Worm (Caenorhabditis elegans) whole organism, young adult: ENCODE data around the gene dct-11.

Experiments
- B0336.3 ChIP-seq: fragments of 200-800 bp; sonication (Bioruptor generic); IDR thresholded peaks from 2 replicates; pipeline ENCODE4 v1.3.6; 2022; ENCODE audit warnings: missing genetic modification characterization, missing compliant biosample characterization
- F37B4.10 ChIP-seq: fragments of 200-800 bp; sonication (Bioruptor generic); IDR thresholded peaks from 2 replicates; pipeline ENCODE4 v1.3.6; 2022; ENCODE audit warnings: missing genetic modification characterization, missing compliant biosample characterization
- K11D2.4 ChIP-seq: fragments of 200-800 bp; sonication (Bioruptor generic); IDR thresholded peaks from 2 replicates; pipeline ENCODE4 v1.3.6; 2022; ENCODE audit warnings: missing genetic modification reagents, missing genetic modification characterization, missing compliant biosample characterization
- T07F8.4 ChIP-seq: sonication (generic microtip); optimal IDR thresholded peaks from 2 replicates; lab custom pipeline; 2016; ENCODE audit warnings: mild to moderate bottlenecking, missing genetic modification characterization, moderate library complexity, missing compliant biosample characterization
- T26A5.8 ChIP-seq: sonication (generic microtip); optimal IDR thresholded peaks from 2 replicates; lab custom pipeline; 2016; ENCODE audit warnings: missing genetic modification characterization, missing compliant biosample characterization
- ama-1 ChIP-seq, 3 experiments: fragments of 150-350 bp in 1 of 3; sonication (generic microtip) in 2 of 3; optimal IDR thresholded peaks; 2 replicates each; lab custom pipeline; 2014 to 2018; ENCODE audit warnings: missing biosample characterization in 2 of 3, missing genetic modification characterization in 2 of 3, missing genetic modification reagents in 2 of 3
- aptf-3 ChIP-seq: fragments of 200-800 bp; sonication (Bioruptor generic); IDR thresholded peaks from 2 replicates; pipeline ENCODE4 v1.3.6; 2022; ENCODE audit warnings: missing genetic modification characterization, missing compliant biosample characterization
- atf-7 ChIP-seq: sonication (generic microtip); optimal IDR thresholded peaks from 2 replicates; lab custom pipeline; 2017; ENCODE audit warnings: mild to moderate bottlenecking, missing genetic modification characterization, missing compliant biosample characterization
- attf-5 ChIP-seq: fragments of 200-800 bp; sonication (Bioruptor generic); optimal IDR thresholded peaks from 2 replicates; lab custom pipeline; 2018; ENCODE audit warnings: mild to moderate bottlenecking, missing genetic modification characterization, missing compliant biosample characterization
- attf-6 ChIP-seq: fragments of 200-800 bp; sonication (Bioruptor generic); IDR thresholded peaks from 2 replicates; pipeline ENCODE4 v1.3.6; 2022; ENCODE audit warnings: missing genetic modification reagents, missing genetic modification characterization, missing compliant biosample characterization
- ceh-100 ChIP-seq: fragments of 200-800 bp; sonication (Bioruptor generic); IDR thresholded peaks from 2 replicates; pipeline ENCODE4 v1.3.6; 2022; ENCODE audit warnings: missing genetic modification reagents, missing genetic modification characterization, missing compliant biosample characterization
- ceh-27 ChIP-seq: fragments of 200-800 bp; sonication (Bioruptor generic); optimal IDR thresholded peaks from 2 replicates; lab custom pipeline; 2018; ENCODE audit warnings: mild to moderate bottlenecking, missing genetic modification characterization, moderate library complexity, missing compliant biosample characterization
- ceh-40 ChIP-seq: fragments of 200-800 bp; sonication (Bioruptor generic); IDR thresholded peaks from 2 replicates; pipeline ENCODE4 v1.3.6; 2022; ENCODE audit warnings: missing genetic modification characterization, missing compliant biosample characterization
- chd-7 ChIP-seq: sonication (generic microtip); optimal IDR thresholded peaks from 2 replicates; lab custom pipeline; 2016; ENCODE audit warnings: mild to moderate bottlenecking, missing genetic modification characterization, moderate library complexity, missing compliant biosample characterization
- efl-1 ChIP-seq: fragments of 150-350 bp; optimal IDR thresholded peaks from 2 replicates; lab custom pipeline; 2014; ENCODE audit warnings: missing biosample characterization, missing genetic modification reagents, missing genetic modification characterization
- egl-18 ChIP-seq: fragments of 200-800 bp; sonication (Bioruptor generic); IDR thresholded peaks from 2 replicates; pipeline ENCODE4 v1.3.6; 2022; ENCODE audit warnings: missing genetic modification reagents, missing genetic modification characterization, missing compliant biosample characterization
- fkh-3 ChIP-seq: sonication (generic microtip); optimal IDR thresholded peaks from 2 replicates; lab custom pipeline; 2016; ENCODE audit warnings: mild to moderate bottlenecking, missing genetic modification characterization, missing compliant biosample characterization
- hlh-26 ChIP-seq: fragments of 200-800 bp; sonication (Bioruptor generic); conservative IDR thresholded peaks from 2 replicates; pipeline ENCODE4 v1.3.6; 2022; ENCODE audit warnings: missing genetic modification reagents, missing genetic modification characterization, missing compliant biosample characterization
- hmg-20 ChIP-seq: fragments of 200-800 bp; sonication (Bioruptor generic); IDR thresholded peaks from 2 replicates; pipeline ENCODE4 v1.3.6; 2022; ENCODE audit warnings: missing genetic modification reagents, missing genetic modification characterization, missing compliant biosample characterization
- lin-54 ChIP-seq: fragments of 200-800 bp; sonication (Bioruptor generic); optimal IDR thresholded peaks from 2 replicates; lab custom pipeline; 2018; ENCODE audit warnings: mild to moderate bottlenecking, missing genetic modification characterization, missing compliant biosample characterization
- madf-3 ChIP-seq: fragments of 200-800 bp; sonication (Bioruptor generic); IDR thresholded peaks from 2 replicates; pipeline ENCODE4 v1.3.6; 2022; ENCODE audit warnings: missing genetic modification reagents, missing genetic modification characterization, missing compliant biosample characterization
- madf-8 ChIP-seq: fragments of 200-800 bp; sonication (Bioruptor generic); conservative IDR thresholded peaks from 2 replicates; pipeline ENCODE4 v1.3.6; 2022; ENCODE audit warnings: missing genetic modification reagents, missing genetic modification characterization, missing compliant biosample characterization
- mcd-1 ChIP-seq: fragments of 200-800 bp; sonication (Bioruptor generic); IDR thresholded peaks from 2 replicates; pipeline ENCODE4 v1.3.6; 2022; ENCODE audit warnings: missing genetic modification reagents, missing genetic modification characterization, missing compliant biosample characterization
- nhr-27 ChIP-seq: fragments of 200-800 bp; sonication (Bioruptor generic); optimal IDR thresholded peaks from 2 replicates; lab custom pipeline; 2018; ENCODE audit warnings: mild to moderate bottlenecking, missing genetic modification characterization, moderate library complexity, missing compliant biosample characterization
- nhr-80 ChIP-seq: sonication (generic microtip); optimal IDR thresholded peaks from 2 replicates; lab custom pipeline; 2016; ENCODE audit warnings: missing genetic modification characterization, missing compliant biosample characterization
- repo-1 ChIP-seq: sonication (generic microtip); optimal IDR thresholded peaks from 2 replicates; lab custom pipeline; 2017; ENCODE audit warnings: mild to moderate bottlenecking, missing genetic modification characterization, missing compliant biosample characterization
- rpc-1 ChIP-seq, 2 experiments: fragments of 150-350 bp in 1 of 2; sonication (generic microtip) in 1 of 2; optimal IDR thresholded peaks; 2 replicates each; lab custom pipeline; 2014 to 2018; ENCODE audit warnings: missing biosample characterization in 1 of 2, missing genetic modification characterization in 1 of 2, missing genetic modification reagents in 1 of 2, missing genotype in 1 of 2
- snpc-1.1 ChIP-seq: sonication (generic microtip); optimal IDR thresholded peaks from 2 replicates; lab custom pipeline; 2017; ENCODE audit warnings: missing genetic modification characterization, mild to moderate bottlenecking, missing compliant biosample characterization, antibody characterized with exemption, moderate library complexity, missing genotype, missing genetic modification reagents; ENCODE audit not compliant: insufficient read depth
- snpc-1.3 ChIP-seq: sonication (generic microtip); optimal IDR thresholded peaks from 2 replicates; lab custom pipeline; 2017; ENCODE audit warnings: missing genetic modification characterization, mild to moderate bottlenecking, missing compliant biosample characterization, antibody characterized with exemption, moderate library complexity, missing genotype, missing genetic modification reagents; ENCODE audit not compliant: insufficient read depth
- tbx-9 ChIP-seq: sonication (generic microtip); optimal IDR thresholded peaks from 2 replicates; lab custom pipeline; 2016; ENCODE audit warnings: borderline replicate concordance, missing genetic modification characterization, inconsistent platforms, missing compliant biosample characterization
- xnd-1 ChIP-seq: sonication (generic microtip); optimal IDR thresholded peaks from 2 replicates; lab custom pipeline; 2016; ENCODE audit warnings: missing genotype, missing genetic modification reagents, missing genetic modification characterization, missing compliant biosample characterization
- ztf-25 ChIP-seq: fragments of 200-800 bp; sonication (Bioruptor generic); IDR thresholded peaks from 2 replicates; pipeline ENCODE4 v1.3.6; 2022; ENCODE audit warnings: missing genetic modification reagents, missing genetic modification characterization, missing compliant biosample characterization
- ztf-6 ChIP-seq: fragments of 200-800 bp; sonication (Bioruptor generic); IDR thresholded peaks from 2 replicates; pipeline ENCODE4 v1.3.6; 2022; ENCODE audit warnings: missing genetic modification reagents, missing genetic modification characterization, missing compliant biosample characterization

The dct-11 gene

DNA sequence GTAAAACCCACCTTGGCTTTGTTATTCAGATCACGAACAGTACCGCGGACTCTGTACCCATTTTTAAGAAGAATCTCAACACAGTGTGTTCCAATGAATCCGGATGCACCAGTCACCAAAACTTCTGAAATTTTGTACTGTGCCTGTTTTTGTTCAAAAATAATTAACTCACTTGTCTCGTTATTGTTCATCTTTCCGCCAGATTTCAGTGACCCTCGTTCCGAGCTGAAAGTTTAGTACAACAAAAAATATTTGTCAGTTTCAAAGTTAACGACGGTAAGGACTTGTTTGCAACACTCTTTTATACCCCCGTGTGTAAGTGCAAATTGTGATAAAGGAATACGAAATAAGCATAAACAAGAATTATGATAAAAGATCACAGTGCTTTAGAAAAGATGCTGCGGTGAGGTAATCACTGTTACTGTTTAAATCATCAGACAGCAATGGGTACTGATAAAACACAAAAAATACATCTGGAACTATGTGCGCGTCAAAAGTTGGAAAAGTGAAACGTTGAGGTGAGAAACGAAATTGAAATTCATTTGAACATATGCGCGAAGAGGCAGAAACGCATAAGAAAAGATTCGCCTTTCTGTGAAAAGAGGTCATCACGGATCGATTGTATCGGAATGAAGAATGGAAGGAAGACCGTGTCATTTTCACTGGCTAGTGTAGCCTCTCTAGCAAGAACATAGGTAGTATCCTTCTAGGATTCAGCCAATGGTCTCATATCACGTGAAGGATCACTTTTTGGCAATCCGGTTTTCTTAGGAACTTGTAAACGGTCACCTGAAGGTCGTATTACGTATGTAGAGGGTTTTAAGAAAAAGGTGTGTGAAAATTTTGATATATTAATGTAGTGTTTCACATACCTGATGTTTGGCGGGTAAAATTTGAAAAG, 4.7 kb downstream of the dct-11 start, which contains the start of gene F13D11.4:
F13D11.4 (minus strand) TSS at position 225 of the 901 bp plus-strand sequence.
- TF ChIP-seq ztf-6 (no peak), nhr-80 (peak; percentile 30), lin-54 (GFP tag; lab: Kevin White, UChicago) (no peak)
- TF ChIP-seq, all 124 proteins: peak for 1

ce11 chrX:5831827-5832226, 7.8 kb downstream of the dct-11 start:
- TF ChIP-seq nhr-80 = peak; percentile 19
- no peak for TF ChIP-seq hlh-26 (GFP tag; lab: Robert Waterston, UW)

DNA sequence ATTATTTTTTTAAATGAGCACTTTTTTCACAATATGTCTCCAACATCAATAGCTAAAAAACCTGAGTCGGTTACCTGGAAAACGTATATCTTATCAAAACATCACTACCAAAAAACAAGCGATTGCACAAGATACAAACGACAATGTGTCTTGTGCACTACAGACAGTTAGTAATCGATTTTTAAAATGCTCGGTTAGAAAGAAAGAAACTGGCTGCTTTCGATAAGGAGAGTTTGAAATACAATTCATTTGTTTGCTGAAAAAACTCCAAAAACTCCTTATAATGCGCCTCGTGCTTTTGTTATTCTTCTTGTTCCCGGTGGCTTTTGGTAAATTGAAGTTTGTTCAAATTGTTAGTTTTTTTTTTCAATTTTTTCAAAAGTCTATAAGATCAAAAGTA, 10.4 kb downstream of the dct-11 start, which contains the start of gene acp-5:
acp-5 (plus strand) TSS at position 261 of the 400 bp plus-strand sequence.
- TF ChIP-seq T07F8.4 (tag; lab: Kevin White, UChicago) (no peak), nhr-80 (peak; percentile 40), chd-7 (tag; lab: Kevin White, UChicago) (no peak)
- TF ChIP-seq, all 124 proteins: peak for 1

DNA sequence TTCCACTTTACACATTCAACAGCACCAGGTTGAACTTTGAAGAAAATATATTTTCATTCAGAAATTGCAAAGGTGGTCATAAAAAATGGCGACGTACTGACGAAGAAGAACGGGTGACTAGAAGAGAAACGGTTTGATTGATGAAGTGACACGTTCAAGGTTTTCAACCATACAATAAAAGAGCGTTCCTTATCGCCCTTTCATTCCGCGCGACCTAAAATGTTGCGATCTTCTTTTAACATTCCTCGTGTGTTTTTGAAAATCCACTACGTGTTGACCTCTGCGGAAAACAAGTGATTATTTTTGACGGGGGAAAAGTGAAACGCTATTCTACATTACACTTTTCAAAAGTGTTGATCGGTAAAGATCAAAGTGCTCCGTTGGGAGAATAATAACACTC, 11.5 kb downstream of the dct-11 start:
- no peak for TF ChIP-seq attf-5 (GFP tag; lab: Kevin White, UChicago)
- TF ChIP-seq ztf-6 = no peak
- TF ChIP-seq hmg-20 (GFP tag; lab: Robert Waterston, UW) = no peak
- TF ChIP-seq B0336.3 = no peak
- TF ChIP-seq ama-1 (optimal IDR thresholded peaks at IDR 0.05; lab: Kevin White, UChicago) = no peak
- TF ChIP-seq ama-1 (GFP tag; optimal IDR thresholded peaks at IDR 0.05; lab: Kevin White, UChicago) = no peak
- no peak for TF ChIP-seq nhr-80
- TF ChIP-seq ztf-25 (GFP tag; lab: Robert Waterston, UW) = no peak
- TF ChIP-seq snpc-1.3 (tag; lab: Kevin White, UChicago) = no peak
- no peak for TF ChIP-seq fkh-3 (tag; lab: Kevin White, UChicago)
- no peak for TF ChIP-seq mcd-1 (GFP tag; lab: Robert Waterston, UW)
- no peak for TF ChIP-seq efl-1
- TF ChIP-seq aptf-3 (GFP tag; lab: Robert Waterston, UW) = no peak
- TF ChIP-seq snpc-1.1 (tag; lab: Kevin White, UChicago) = no peak
- no peak for TF ChIP-seq xnd-1
- TF ChIP-seq ceh-40 (GFP tag; lab: Robert Waterston, UW) = no peak
- TF ChIP-seq F37B4.10 = no peak
- TF ChIP-seq, all 124 proteins: peak for 0

ce11 chrX:5826976-5827375, 12.6 kb downstream of the dct-11 start:
- no peak for TF ChIP-seq tbx-9
- TF ChIP-seq atf-7 (tag; lab: Kevin White, UChicago) = no peak
- TF ChIP-seq T26A5.8 (tag; lab: Kevin White, UChicago) = no peak
- TF ChIP-seq K11D2.4 (GFP tag; lab: Robert Waterston, UW) = no peak
- no peak for TF ChIP-seq madf-8 (GFP tag; lab: Robert Waterston, UW)
- no peak for TF ChIP-seq nhr-27 (tag; lab: Kevin White, UChicago)
- TF ChIP-seq madf-3 (GFP tag; lab: Robert Waterston, UW) = no peak
- no peak for TF ChIP-seq ceh-100 (GFP tag; lab: Robert Waterston, UW)
- TF ChIP-seq egl-18 (GFP tag; lab: Robert Waterston, UW) = no peak
- TF ChIP-seq attf-6 (GFP tag; lab: Robert Waterston, UW) = no peak
- no peak for TF ChIP-seq ceh-27 (GFP tag; lab: Kevin White, UChicago)
- TF ChIP-seq B0336.3 = no peak
- TF ChIP-seq rpc-1 (optimal IDR thresholded peaks at IDR 0.05; lab: Kevin White, UChicago) = no peak
- no peak for TF ChIP-seq rpc-1 (tag; optimal IDR thresholded peaks at IDR 0.05; lab: Kevin White, UChicago)
- no peak for TF ChIP-seq repo-1 (tag; lab: Kevin White, UChicago)
